Fruit fly (Drosophila melanogaster) whole organism, embryonic: Measurements from ENCODE around the gene CG5612.

Experiments
- Atf6 ChIP-seq: fragments of 200-800 bp; sonication (Bioruptor generic); IDR thresholded peaks from 2 replicates; pipeline ENCODE4 v1.3.6; 2022; ENCODE audit warnings: missing biosample characterization, missing genetic modification characterization
- Bdp1 ChIP-seq: fragments of 200-800 bp; sonication (Bioruptor generic); optimal IDR thresholded peaks from 3 replicates; lab custom pipeline; 2016; ENCODE audit warnings: missing biosample characterization, missing genetic modification characterization
- CG10979 ChIP-seq: fragments of 200-800 bp; sonication (Bioruptor generic); optimal IDR thresholded peaks from 2 replicates; lab custom pipeline; 2018; ENCODE audit warnings: missing biosample characterization, mild to moderate bottlenecking, missing genetic modification characterization, moderate library complexity
- CG11456 ChIP-seq: fragments of 200-800 bp; sonication (Bioruptor generic); IDR thresholded peaks from 3 replicates; pipeline ENCODE4 v1.3.6; 2022; ENCODE audit warnings: missing biosample characterization, missing genetic modification characterization
- CG11696 ChIP-seq: fragments of 200-800 bp; sonication (Bioruptor generic); IDR thresholded peaks from 2 replicates; pipeline ENCODE4 v1.3.6; 2022; ENCODE audit warnings: missing biosample characterization, missing genetic modification characterization
- CG12155 ChIP-seq: fragments of 200-800 bp; sonication (Bioruptor generic); optimal IDR thresholded peaks from 3 replicates; lab custom pipeline; 2016; ENCODE audit warnings: missing biosample characterization, missing genetic modification characterization
- CG13123 ChIP-seq: fragments of 200-800 bp; sonication (Bioruptor generic); optimal IDR thresholded peaks from 2 replicates; lab custom pipeline; 2016; ENCODE audit warnings: missing biosample characterization, missing genetic modification characterization
- CG13624 ChIP-seq: fragments of 200-800 bp; sonication (Bioruptor generic); optimal IDR thresholded peaks from 2 replicates; lab custom pipeline; 2016; ENCODE audit warnings: missing biosample characterization, missing genetic modification characterization
- CG17361 ChIP-seq: fragments of 200-800 bp; sonication (Bioruptor generic); IDR thresholded peaks from 3 replicates; pipeline ENCODE4 v1.3.6; 2022; ENCODE audit warnings: missing biosample characterization, missing genetic modification characterization
- CG18262 ChIP-seq: fragments of 200-800 bp; optimal IDR thresholded peaks from 3 replicates; lab custom pipeline; 2019; ENCODE audit warnings: missing biosample characterization, mild to moderate bottlenecking, missing genetic modification characterization, moderate library complexity
- CG2202 ChIP-seq: fragments of 200-800 bp; sonication (Bioruptor generic); optimal IDR thresholded peaks from 2 replicates; lab custom pipeline; 2018; ENCODE audit warnings: missing biosample characterization, mild to moderate bottlenecking, missing genetic modification characterization
- CG3065 ChIP-seq: fragments of 200-800 bp; sonication (Bioruptor generic); optimal IDR thresholded peaks from 2 replicates; lab custom pipeline; 2016; ENCODE audit warnings: missing biosample characterization, missing genetic modification characterization
- CG32767 ChIP-seq: fragments of 200-800 bp; sonication (Bioruptor generic); IDR thresholded peaks from 2 replicates; pipeline ENCODE4 v1.3.6; 2022; ENCODE audit warnings: missing biosample characterization, missing genetic modification characterization
- CG6272 ChIP-seq: fragments of 200-800 bp; sonication (Bioruptor generic); IDR thresholded peaks from 2 replicates; pipeline ENCODE4 v1.3.6; 2022; ENCODE audit warnings: missing biosample characterization, missing genetic modification characterization
- CG6854 ChIP-seq: fragments of 200-800 bp; sonication (Bioruptor generic); optimal IDR thresholded peaks from 3 replicates; lab custom pipeline; 2017; ENCODE audit warnings: missing biosample characterization, mild to moderate bottlenecking, missing genetic modification characterization
- CG7839 ChIP-seq: fragments of 200-800 bp; sonication (Bioruptor generic); optimal IDR thresholded peaks from 3 replicates; lab custom pipeline; 2018; ENCODE audit warnings: missing biosample characterization, mild to moderate bottlenecking, missing genetic modification characterization, moderate library complexity
- CG8765 ChIP-seq: fragments of 200-800 bp; sonication (Bioruptor generic); IDR thresholded peaks from 2 replicates; pipeline ENCODE4 v1.3.6; 2022; ENCODE audit warnings: missing biosample characterization, missing genetic modification characterization
- CrebB ChIP-seq: fragments of 200-800 bp; sonication (Bioruptor generic); optimal IDR thresholded peaks from 3 replicates; lab custom pipeline; 2018; ENCODE audit warnings: missing biosample characterization, mild to moderate bottlenecking, missing genetic modification characterization
- D19B ChIP-seq: fragments of 200-800 bp; sonication (Bioruptor generic); optimal IDR thresholded peaks from 2 replicates; lab custom pipeline; 2017; ENCODE audit warnings: missing biosample characterization, mild to moderate bottlenecking, missing genetic modification characterization
- Dip2 ChIP-seq: fragments of 200-800 bp; sonication (Bioruptor generic); IDR thresholded peaks from 2 replicates; pipeline ENCODE4 v1.3.6; 2022; ENCODE audit warnings: missing biosample characterization, missing genetic modification characterization
- GATAe ChIP-seq: fragments of 200-800 bp; sonication (Bioruptor generic); conservative IDR thresholded peaks from 2 replicates; pipeline ENCODE4 v1.3.6; 2022; ENCODE audit warnings: missing biosample characterization, missing genetic modification characterization
- Gug ChIP-seq: fragments of 200-800 bp; sonication (Bioruptor generic); IDR thresholded peaks from 4 replicates; pipeline ENCODE4 v1.3.6; 2022; ENCODE audit warnings: missing biosample characterization, missing genetic modification characterization
- H2.0 ChIP-seq: fragments of 200-800 bp; sonication (Bioruptor generic); IDR thresholded peaks from 2 replicates; pipeline ENCODE4 v1.3.6; 2022; ENCODE audit warnings: missing biosample characterization, missing genetic modification characterization
- Hsf ChIP-seq: fragments of 200-800 bp; sonication (Bioruptor generic); optimal IDR thresholded peaks from 3 replicates; lab custom pipeline; 2016; ENCODE audit warnings: missing biosample characterization, missing genetic modification characterization
- Kr ChIP-seq: fragments of 200-800 bp; sonication (Bioruptor generic); optimal IDR thresholded peaks from 2 replicates; lab custom pipeline; 2017; ENCODE audit warnings: missing biosample characterization, mild to moderate bottlenecking, missing genetic modification characterization
- Lim3 ChIP-seq: fragments of 200-800 bp; sonication (Bioruptor generic); IDR thresholded peaks from 2 replicates; pipeline ENCODE4 v1.3.6; 2022; ENCODE audit warnings: missing biosample characterization, missing genetic modification characterization
- Mad ChIP-seq: fragments of 200-800 bp; sonication (Bioruptor generic); optimal IDR thresholded peaks from 2 replicates; lab custom pipeline; 2016; ENCODE audit warnings: missing biosample characterization, missing genetic modification characterization
- Max ChIP-seq: fragments of 200-800 bp; sonication (Bioruptor generic); optimal IDR thresholded peaks from 2 replicates; lab custom pipeline; 2016; ENCODE audit warnings: missing biosample characterization, mild to moderate bottlenecking, missing genetic modification characterization
- NC2α ChIP-seq: fragments of 200-800 bp; sonication (Bioruptor generic); optimal IDR thresholded peaks from 2 replicates; lab custom pipeline; 2016; ENCODE audit warnings: missing biosample characterization, missing genetic modification characterization
- Nf-YC ChIP-seq: fragments of 200-800 bp; optimal IDR thresholded peaks from 3 replicates; lab custom pipeline; 2019; ENCODE audit warnings: missing biosample characterization, mild to moderate bottlenecking, missing genetic modification characterization, moderate library complexity
- NfI ChIP-seq: fragments of 200-800 bp; sonication (Bioruptor generic); optimal IDR thresholded peaks from 3 replicates; lab custom pipeline; 2018; ENCODE audit warnings: missing biosample characterization, mild to moderate bottlenecking, missing genetic modification characterization, moderate library complexity
- Six4 ChIP-seq: fragments of 200-800 bp; sonication (Bioruptor generic); optimal IDR thresholded peaks from 2 replicates; lab custom pipeline; 2016; ENCODE audit warnings: missing biosample characterization, missing genetic modification characterization
- Sry-β ChIP-seq: fragments of 200-800 bp; sonication (Bioruptor generic); optimal IDR thresholded peaks from 2 replicates; lab custom pipeline; 2018; ENCODE audit warnings: missing biosample characterization, mild to moderate bottlenecking, missing genetic modification characterization, moderate library complexity
- Stat92E ChIP-seq, 3 experiments: fragments of >200 bp in 2 of 3; fragments of 200-800 bp in 1 of 3; sonication (Bioruptor generic) in 1 of 3; optimal IDR thresholded peaks; 2 replicates each; lab custom pipeline; 2017 to 2019; ENCODE audit warnings: missing biosample characterization in 3 of 3, missing genetic modification characterization in 3 of 3, mild to moderate bottlenecking in 1 of 3, moderate library complexity in 1 of 3
- Tbp ChIP-seq: fragments of >200 bp; optimal IDR thresholded peaks from 2 replicates; lab custom pipeline; 2018; ENCODE audit warnings: missing biosample characterization, missing genetic modification characterization
- YL-1 ChIP-seq: fragments of 200-800 bp; sonication (Bioruptor generic); optimal IDR thresholded peaks from 3 replicates; lab custom pipeline; 2017; ENCODE audit warnings: missing biosample characterization, mild to moderate bottlenecking, missing genetic modification characterization
- dimm ChIP-seq: fragments of 200-800 bp; sonication (Bioruptor generic); IDR thresholded peaks from 2 replicates; pipeline ENCODE4 v1.3.6; 2022; ENCODE audit warnings: missing biosample characterization, missing genetic modification characterization
- dmrt11E ChIP-seq: fragments of 200-800 bp; sonication (Bioruptor generic); optimal IDR thresholded peaks from 3 replicates; lab custom pipeline; 2018; ENCODE audit warnings: missing biosample characterization, mild to moderate bottlenecking, missing genetic modification characterization, moderate library complexity
- en ChIP-seq: fragments of 200-800 bp; sonication (Bioruptor generic); optimal IDR thresholded peaks from 2 replicates; lab custom pipeline; 2016; ENCODE audit warnings: missing biosample characterization, missing genetic modification characterization
- gro ChIP-seq: fragments of 200-800 bp; sonication (Bioruptor generic); optimal IDR thresholded peaks from 2 replicates; lab custom pipeline; 2016; ENCODE audit warnings: missing biosample characterization, missing genetic modification characterization
- h ChIP-seq: fragments of >200 bp; optimal IDR thresholded peaks from 2 replicates; lab custom pipeline; 2017
- hb ChIP-seq: fragments of 200-800 bp; sonication (Bioruptor generic); IDR thresholded peaks from 3 replicates; pipeline ENCODE4 v1.3.6; 2022; ENCODE audit warnings: missing biosample characterization, missing genetic modification characterization; ENCODE audit not compliant: partially characterized antibody
- pho ChIP-seq: fragments of 200-800 bp; sonication (Bioruptor generic); optimal IDR thresholded peaks from 2 replicates; lab custom pipeline; 2016; ENCODE audit warnings: missing biosample characterization, missing genetic modification characterization
- pita ChIP-seq: fragments of 200-800 bp; sonication (Bioruptor generic); optimal IDR thresholded peaks from 2 replicates; lab custom pipeline; 2017; ENCODE audit warnings: missing biosample characterization, mild to moderate bottlenecking, missing genetic modification characterization
- rib ChIP-seq: fragments of 200-800 bp; sonication (Bioruptor generic); IDR thresholded peaks from 2 replicates; pipeline ENCODE4 v1.3.6; 2022; ENCODE audit warnings: missing biosample characterization, missing genetic modification characterization
- row ChIP-seq: fragments of 200-800 bp; sonication (Bioruptor generic); IDR thresholded peaks from 3 replicates; pipeline ENCODE4 v1.3.6; 2022; ENCODE audit warnings: missing biosample characterization, missing genetic modification characterization
- tll ChIP-seq, 2 experiments: fragments of 200-800 bp in 1 of 2; fragments of >200 bp in 1 of 2; sonication (Bioruptor generic) in 1 of 2; optimal IDR thresholded peaks; 2 replicates each; lab custom pipeline; 2017 to 2019; ENCODE audit warnings: missing biosample characterization in 2 of 2, missing genetic modification characterization in 2 of 2, mild to moderate bottlenecking in 1 of 2, moderate library complexity in 1 of 2
- ttk ChIP-seq: fragments of 200-800 bp; sonication (Bioruptor generic); IDR thresholded peaks from 2 replicates; pipeline ENCODE4 v2.1.2; 2022; ENCODE audit warnings: missing biosample characterization, missing genetic modification characterization
- usp ChIP-seq: fragments of >200 bp; optimal IDR thresholded peaks from 2 replicates; lab custom pipeline; 2017; ENCODE audit warnings: missing biosample characterization, missing genetic modification characterization
- zen2 ChIP-seq: fragments of 200-800 bp; sonication (Bioruptor generic); IDR thresholded peaks from 3 replicates; pipeline ENCODE4 v1.3.6; 2022; ENCODE audit warnings: missing biosample characterization, missing genetic modification characterization; ENCODE audit not compliant: partially characterized antibody
- zfh2 ChIP-seq: fragments of 200-800 bp; sonication (Bioruptor generic); optimal IDR thresholded peaks from 2 replicates; lab custom pipeline; 2016; ENCODE audit warnings: missing biosample characterization, missing genetic modification characterization

The CG5612 gene

dm6 chr3R:27636010-27636584 is 10.3 kb upstream of the CG5612 start, which contains the start of the genes CG5611 and Mtl (continued):
- TF ChIP-seq CG10979 (peak; percentile 100), pho (GFP tag; lab: Kevin White, UChicago) (peak; percentile 99), CG11456 (GFP tag; lab: Robert Waterston, UW) (peak; percentile 100), h (lab: Kevin White, UChicago) (no peak), dimm (GFP tag; lab: Robert Waterston, UW) (peak; percentile 99), en (GFP tag; lab: Kevin White, UChicago) (peak; percentile 93), CrebB (tag; lab: Kevin White, UChicago) (peak; percentile 99), Stat92E (GFP tag; optimal IDR thresholded peaks at IDR 0.05; lab: Kevin White, UChicago) (peak in 1 of 3 experiments; percentile 96), CG13123 (GFP tag; lab: Kevin White, UChicago) (peak; percentile 99), Mad (GFP tag; lab: Kevin White, UChicago) (peak; percentile 99), ttk (GFP tag; lab: Robert Waterston, UW) (peak; percentile 100), Gug (GFP tag; lab: Robert Waterston, UW) (peak; percentile 99), CG11696 (GFP tag; lab: Robert Waterston, UW) (peak; percentile 98), zfh2 (peak; percentile 99), H2.0 (GFP tag; lab: Robert Waterston, UW) (peak; percentile 100), dmrt11E (tag; lab: Kevin White, UChicago) (peak; percentile 100), Nf-YC (peak; percentile 94), Tbp (GFP tag; lab: Kevin White, UChicago) (peak; percentile 77), NfI (GFP tag; lab: Kevin White, UChicago) (peak; percentile 100), zen2 (GFP tag; lab: Robert Waterston, UW) (no peak), Lim3 (peak; percentile 99), GATAe (GFP tag; lab: Robert Waterston, UW) (peak; percentile 99), CG7839 (tag; lab: Kevin White, UChicago) (peak; percentile 100), NC2α (peak; percentile 93), CG3065 (GFP tag; lab: Kevin White, UChicago) (peak; percentile 99), rib (GFP tag; lab: Robert Waterston, UW) (peak; percentile 100), gro (GFP tag; lab: Kevin White, UChicago) (peak; percentile 97), row (GFP tag; lab: Robert Waterston, UW) (peak; percentile 100), Kr (GFP tag; lab: Kevin White, UChicago) (peak; percentile 80), Dip2 (GFP tag; lab: Robert Waterston, UW) (peak; percentile 83), hb (GFP tag; lab: Robert Waterston, UW) (no peak), CG6854 (peak; percentile 99), Sry-β (GFP tag; lab: Kevin White, UChicago) (peak; percentile 98), CG2202 (peak; percentile 100), CG8765 (GFP tag; lab: Robert Waterston, UW) (peak; percentile 100), Max (GFP tag; lab: Kevin White, UChicago) (peak; percentile 99), Atf6 (GFP tag; lab: Robert Waterston, UW) (peak; percentile 100), pita (GFP tag; lab: Kevin White, UChicago) (no peak), CG6272 (GFP tag; lab: Robert Waterston, UW) (peak; percentile 100), CG32767 (GFP tag; lab: Robert Waterston, UW) (peak; percentile 100), YL-1 (GFP tag; lab: Kevin White, UChicago) (peak; percentile 99), CG13624 (GFP tag; lab: Kevin White, UChicago) (peak; percentile 98), CG18262 (peak; percentile 100), Bdp1 (peak; percentile 93), Six4 (peak; percentile 99), D19B (peak; percentile 98), usp (no peak), Hsf (peak; percentile 99), CG17361 (peak; percentile 100), tll (GFP tag; optimal IDR thresholded peaks at IDR 0.05; lab: Kevin White, UChicago) (peak; percentile 11 to 87), CG12155 (GFP tag; lab: Kevin White, UChicago) (peak; percentile 99)
